Fruit fly (Drosophila melanogaster) S2 (cell line): Measurements from ENCODE around the gene Tim9a.

Source experiments
- CG8478 ChIP-seq: fragments of >200 bp; optimal IDR thresholded peaks from 2 replicates; lab custom pipeline; 2018
- CTCF ChIP-seq, 2 experiments: fragments of >200 bp; optimal IDR thresholded peaks; 2 replicates each; lab custom pipeline; 2018

DNA sequence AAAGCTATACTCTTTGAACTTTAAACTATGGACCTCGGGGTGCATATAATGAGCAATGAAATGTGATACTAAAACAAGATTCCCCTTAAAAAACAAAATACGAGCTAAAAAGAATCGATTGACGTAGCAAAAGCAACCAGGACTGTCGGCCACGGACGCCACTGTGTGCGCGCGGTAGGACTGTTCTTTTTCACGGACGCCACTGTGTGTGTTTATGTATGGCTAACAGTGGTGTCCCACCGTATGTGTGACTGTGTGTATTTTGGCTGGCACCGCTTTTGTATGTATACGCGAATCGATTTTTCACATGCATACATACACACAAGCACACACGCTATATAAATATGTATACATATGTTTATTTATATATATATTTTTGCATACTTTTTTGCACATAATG lies 1.2 kb upstream of the Tim9a start:
- no peak for TF ChIP-seq CG8478 (lab: Kevin White, UChicago)
- no peak for TF ChIP-seq CTCF (optimal IDR thresholded peaks at IDR 0.05; lab: Kevin White, UChicago)
